Worm (Caenorhabditis elegans) whole organism, midembryonic: Measurements from ENCODE around the gene C50D2.10.

Source experiments
- T22C8.4 ChIP-seq: fragments of 200-800 bp; sonication (Bioruptor generic); IDR thresholded peaks from 2 replicates; pipeline ENCODE4 v1.3.6; 2022; ENCODE audit warnings: missing genetic modification characterization, missing compliant biosample characterization
- flt-1 ChIP-seq: fragments of 200-800 bp; sonication (Bioruptor generic); IDR thresholded peaks from 2 replicates; pipeline ENCODE4 v1.3.6; 2022; ENCODE audit warnings: missing genetic modification characterization, missing compliant biosample characterization
- klf-2 ChIP-seq: fragments of 200-800 bp; sonication (Bioruptor generic); conservative IDR thresholded peaks from 2 replicates; pipeline ENCODE4 v1.3.6; 2022; ENCODE audit warnings: missing genetic modification reagents, missing genetic modification characterization, missing compliant biosample characterization
- med-1 ChIP-seq: sonication (generic microtip); optimal IDR thresholded peaks from 2 replicates; lab custom pipeline; 2017; ENCODE audit warnings: missing genetic modification characterization, mild to moderate bottlenecking, missing compliant biosample characterization, antibody characterized with exemption, missing genetic modification reagents; ENCODE audit not compliant: insufficient read depth
- ref-1 ChIP-seq: fragments of 200-800 bp; sonication (Bioruptor generic); conservative IDR thresholded peaks from 2 replicates; pipeline ENCODE4 v1.3.6; 2022; ENCODE audit warnings: missing genetic modification reagents, missing genetic modification characterization, missing compliant biosample characterization
- tab-1 ChIP-seq: fragments of 200-800 bp; sonication (Bioruptor generic); IDR thresholded peaks from 2 replicates; pipeline ENCODE4 v1.3.6; 2022; ENCODE audit warnings: missing genetic modification characterization, missing compliant biosample characterization
- ztf-23 ChIP-seq: fragments of 200-800 bp; sonication (Bioruptor generic); IDR thresholded peaks from 2 replicates; pipeline ENCODE4 v1.3.6; 2022; ENCODE audit warnings: missing genetic modification reagents, missing genetic modification characterization, missing compliant biosample characterization

- TF ChIP-seq ref-1 (GFP tag; lab: Robert Waterston, UW), result no peak
- TF ChIP-seq ztf-23 (GFP tag; lab: Robert Waterston, UW), result no peak
- no peak for TF ChIP-seq flt-1
- no peak for TF ChIP-seq tab-1 (GFP tag; lab: Robert Waterston, UW)
- TF ChIP-seq klf-2 (GFP tag; lab: Robert Waterston, UW), result no peak
- TF ChIP-seq med-1 (GFP tag; lab: Kevin White, UChicago), result no peak
- TF ChIP-seq T22C8.4 (GFP tag; lab: Robert Waterston, UW), result no peak
These were observed 48.0 kb downstream of the C50D2.10 start, which contains the start of gene T25D3.4 for ce11 chrII:146933-147332.
